Worm (Caenorhabditis elegans) whole organism, L4 larva: ENCODE data around the gene clec-265.

Experiments
- ama-1 ChIP-seq: fragments of 150-350 bp; optimal IDR thresholded peaks from 2 replicates; lab custom pipeline; 2014; ENCODE audit warnings: inconsistent platforms, mixed read lengths
- arid-1 ChIP-seq: fragments of 200-800 bp; sonication (Bioruptor generic); conservative IDR thresholded peaks from 2 replicates; pipeline ENCODE4 v1.3.6; 2022; ENCODE audit warnings: missing genetic modification reagents, missing genetic modification characterization, missing compliant biosample characterization
- egl-27 ChIP-seq: sonication (generic microtip); optimal IDR thresholded peaks from 3 replicates; lab custom pipeline; 2017; ENCODE audit warnings: missing biosample characterization, missing genetic modification reagents, missing genetic modification characterization
- rbr-2 ChIP-seq: sonication (generic microtip); optimal IDR thresholded peaks from 2 replicates; lab custom pipeline; 2016; ENCODE audit warnings: missing genotype, missing genetic modification characterization, missing compliant biosample characterization
- sdz-12 ChIP-seq: fragments of 200-800 bp; sonication (Bioruptor generic); optimal IDR thresholded peaks from 2 replicates; lab custom pipeline; 2018; ENCODE audit warnings: mild to moderate bottlenecking, missing genetic modification characterization, missing compliant biosample characterization
- skn-1 ChIP-seq: fragments of 150-350 bp; optimal IDR thresholded peaks from 2 replicates; lab custom pipeline; 2014; ENCODE audit warnings: missing biosample characterization, missing genetic modification characterization
- unc-62 ChIP-seq, 3 experiments: fragments of 150-350 bp in 1 of 3; sonication (generic microtip); optimal IDR thresholded peaks in 2 of 3; peaks in 1 of 3; 1 replicate in 1 of 3; 2 replicates in 2 of 3; lab custom pipeline; 2014 to 2017; ENCODE audit warnings: missing biosample characterization in 3 of 3, missing genetic modification characterization in 3 of 3, missing genetic modification reagents in 3 of 3, missing genotype in 1 of 3

ce11 chrX:2999652-3000051 is 31.9 kb upstream of the clec-265 start, which contains the start of gene Y41G9A.17:
- TF ChIP-seq ama-1 (lab: Kevin White, UChicago): no peak
- TF ChIP-seq rbr-2 (tag; lab: Kevin White, UChicago): no peak
- TF ChIP-seq egl-27: no peak
- TF ChIP-seq arid-1 (GFP tag; lab: Robert Waterston, UW): no peak
- TF ChIP-seq unc-62 (GFP tag; optimal IDR thresholded peaks at IDR 0.05 in 1 of 2; lab: Kevin White, UChicago): no peak
- TF ChIP-seq unc-62 (tag; optimal IDR thresholded peaks at IDR 0.05; lab: Kevin White, UChicago): no peak
- TF ChIP-seq sdz-12 (GFP tag; lab: Kevin White, UChicago): no peak
- TF ChIP-seq skn-1 (tag; lab: Kevin White, UChicago): no peak
